Fruit fly (Drosophila melanogaster) whole organism, embryonic: ENCODE measurements around the gene OtopLc.
A peak's percentile ranks its signal among the peaks of the same experiment; 100 is the strongest.

Experiments used
- ATbp ChIP-seq: fragments of 200-800 bp; sonication (Bioruptor generic); optimal IDR thresholded peaks from 2 replicates; lab custom pipeline; 2017; ENCODE audit warnings: missing biosample characterization, mild to moderate bottlenecking, missing genetic modification characterization, missing genetic modification reagents
- Asciz ChIP-seq: fragments of 200-800 bp; sonication (Bioruptor generic); optimal IDR thresholded peaks from 2 replicates; lab custom pipeline; 2017; ENCODE audit warnings: missing biosample characterization, mild to moderate bottlenecking, missing genetic modification characterization, missing genetic modification reagents
- CG12769 ChIP-seq: fragments of 200-800 bp; sonication (Bioruptor generic); optimal IDR thresholded peaks from 2 replicates; lab custom pipeline; 2019; ENCODE audit warnings: missing biosample characterization, mild to moderate bottlenecking, missing genetic modification characterization, moderate library complexity
- CG13894 ChIP-seq: fragments of 200-800 bp; sonication (Bioruptor generic); optimal IDR thresholded peaks from 3 replicates; lab custom pipeline; 2018; ENCODE audit warnings: missing biosample characterization, mild to moderate bottlenecking, missing genetic modification characterization, moderate library complexity
- CG15601 ChIP-seq: fragments of 200-800 bp; sonication (Bioruptor generic); optimal IDR thresholded peaks from 3 replicates; lab custom pipeline; 2019; ENCODE audit warnings: missing biosample characterization, mild to moderate bottlenecking, missing genetic modification characterization, moderate library complexity
- CG17385 ChIP-seq: fragments of 200-800 bp; sonication (Bioruptor generic); optimal IDR thresholded peaks from 3 replicates; lab custom pipeline; 2018; ENCODE audit warnings: missing biosample characterization, mild to moderate bottlenecking, missing genetic modification characterization
- CG2120 ChIP-seq: fragments of 200-800 bp; sonication (Bioruptor generic); optimal IDR thresholded peaks from 3 replicates; lab custom pipeline; 2016; ENCODE audit warnings: missing biosample characterization, missing genetic modification characterization
- CG3065 ChIP-seq: fragments of 200-800 bp; sonication (Bioruptor generic); optimal IDR thresholded peaks from 2 replicates; lab custom pipeline; 2016; ENCODE audit warnings: missing biosample characterization, missing genetic modification characterization
- CG32532 ChIP-seq: fragments of 200-800 bp; sonication (Bioruptor generic); IDR thresholded peaks from 2 replicates; pipeline ENCODE4 v1.3.6; 2022; ENCODE audit warnings: missing biosample characterization, missing genetic modification characterization
- CG32767 ChIP-seq: fragments of 200-800 bp; sonication (Bioruptor generic); IDR thresholded peaks from 2 replicates; pipeline ENCODE4 v1.3.6; 2022; ENCODE audit warnings: missing biosample characterization, missing genetic modification characterization
- CG34376 ChIP-seq: fragments of 200-800 bp; sonication (Bioruptor generic); optimal IDR thresholded peaks from 2 replicates; lab custom pipeline; 2018; ENCODE audit warnings: missing biosample characterization, mild to moderate bottlenecking, missing genetic modification characterization
- CG4424 ChIP-seq: fragments of 200-800 bp; sonication (Bioruptor generic); optimal IDR thresholded peaks from 3 replicates; lab custom pipeline; 2016; ENCODE audit warnings: missing biosample characterization, missing genetic modification characterization
- CG4854 ChIP-seq: fragments of 200-800 bp; sonication (Bioruptor generic); optimal IDR thresholded peaks from 2 replicates; lab custom pipeline; 2016; ENCODE audit warnings: missing biosample characterization, missing genetic modification characterization, inconsistent platforms
- CG7271 ChIP-seq: fragments of 200-800 bp; sonication (Bioruptor generic); optimal IDR thresholded peaks from 2 replicates; lab custom pipeline; 2018; ENCODE audit warnings: missing biosample characterization, mild to moderate bottlenecking, missing genetic modification characterization, moderate library complexity
- CG7357 ChIP-seq: fragments of 200-800 bp; sonication (Bioruptor generic); IDR thresholded peaks from 3 replicates; pipeline ENCODE4 v1.3.6; 2022; ENCODE audit warnings: missing biosample characterization, missing genetic modification characterization
- CG7556 ChIP-seq: fragments of 200-800 bp; sonication (Bioruptor generic); optimal IDR thresholded peaks from 2 replicates; lab custom pipeline; 2017; ENCODE audit warnings: missing biosample characterization, mild to moderate bottlenecking, missing genetic modification characterization
- CG7987 ChIP-seq: fragments of 200-800 bp; sonication (Bioruptor generic); optimal IDR thresholded peaks from 2 replicates; lab custom pipeline; 2018; ENCODE audit warnings: missing biosample characterization, mild to moderate bottlenecking, missing genetic modification characterization, moderate library complexity
- CG8089 ChIP-seq: fragments of 200-800 bp; sonication (Bioruptor generic); optimal IDR thresholded peaks from 3 replicates; lab custom pipeline; 2016; ENCODE audit warnings: missing biosample characterization, missing genetic modification characterization
- CG9215 ChIP-seq: fragments of 200-800 bp; sonication (Bioruptor generic); IDR thresholded peaks from 2 replicates; pipeline ENCODE4 v1.3.6; 2022; ENCODE audit warnings: missing biosample characterization, missing genetic modification characterization
- CG9437 ChIP-seq: fragments of 200-800 bp; sonication (Bioruptor generic); optimal IDR thresholded peaks from 2 replicates; lab custom pipeline; 2018; ENCODE audit warnings: missing biosample characterization, mild to moderate bottlenecking, missing genetic modification characterization
- CG9727 ChIP-seq: fragments of 200-800 bp; sonication (Bioruptor generic); optimal IDR thresholded peaks from 3 replicates; lab custom pipeline; 2017; ENCODE audit warnings: missing biosample characterization, mild to moderate bottlenecking, missing genetic modification characterization
- Dfd ChIP-seq, 2 experiments: fragments of >200 bp; optimal IDR thresholded peaks; 2 replicates each; lab custom pipeline; 2017; ENCODE audit warnings: missing biosample characterization in 2 of 2, missing genetic modification characterization in 2 of 2
- HLH4C ChIP-seq: fragments of 200-800 bp; sonication (Bioruptor generic); IDR thresholded peaks from 3 replicates; pipeline ENCODE4 v1.3.6; 2022; ENCODE audit warnings: missing biosample characterization, missing genetic modification characterization; ENCODE audit not compliant: partially characterized antibody
- Hey ChIP-seq: fragments of 200-800 bp; sonication (Bioruptor generic); optimal IDR thresholded peaks from 3 replicates; lab custom pipeline; 2018; ENCODE audit warnings: missing biosample characterization, mild to moderate bottlenecking, missing genetic modification characterization
- Kr ChIP-seq: fragments of 200-800 bp; sonication (Bioruptor generic); optimal IDR thresholded peaks from 2 replicates; lab custom pipeline; 2017; ENCODE audit warnings: missing biosample characterization, mild to moderate bottlenecking, missing genetic modification characterization
- MESR4 ChIP-seq: fragments of 200-800 bp; sonication (Bioruptor generic); optimal IDR thresholded peaks from 2 replicates; lab custom pipeline; 2018; ENCODE audit warnings: missing biosample characterization, mild to moderate bottlenecking, missing genetic modification characterization, moderate library complexity
- Max ChIP-seq: fragments of 200-800 bp; sonication (Bioruptor generic); optimal IDR thresholded peaks from 2 replicates; lab custom pipeline; 2016; ENCODE audit warnings: missing biosample characterization, mild to moderate bottlenecking, missing genetic modification characterization
- Optix ChIP-seq: fragments of 200-800 bp; sonication (Bioruptor generic); IDR thresholded peaks from 3 replicates; pipeline ENCODE4 v1.3.6; 2022; ENCODE audit warnings: missing biosample characterization, missing genetic modification characterization
- Taf1 ChIP-seq: fragments of 200-800 bp; sonication (Bioruptor generic); IDR thresholded peaks from 2 replicates; pipeline ENCODE4 v1.3.6; 2022; ENCODE audit warnings: missing biosample characterization, missing genetic modification characterization
- bbx ChIP-seq: fragments of 200-800 bp; sonication (Bioruptor generic); IDR thresholded peaks from 2 replicates; pipeline ENCODE4 v1.3.6; 2022; ENCODE audit warnings: missing biosample characterization, missing genetic modification characterization; ENCODE audit not compliant: partially characterized antibody
- bigmax ChIP-seq: fragments of 200-800 bp; sonication (Bioruptor generic); optimal IDR thresholded peaks from 2 replicates; lab custom pipeline; 2018; ENCODE audit warnings: missing biosample characterization, mild to moderate bottlenecking, missing genetic modification characterization
- chif ChIP-seq, 2 experiments: fragments of 200-800 bp; sonication (Bioruptor generic); optimal IDR thresholded peaks; 3 replicates each; lab custom pipeline; 2016; ENCODE audit warnings: missing biosample characterization in 2 of 2, missing genetic modification characterization in 2 of 2
- crol ChIP-seq: fragments of 200-800 bp; sonication (Bioruptor generic); IDR thresholded peaks from 2 replicates; pipeline ENCODE4 v1.3.6; 2022; ENCODE audit warnings: missing biosample characterization, missing genetic modification characterization
- dmrt11E ChIP-seq: fragments of 200-800 bp; sonication (Bioruptor generic); optimal IDR thresholded peaks from 3 replicates; lab custom pipeline; 2018; ENCODE audit warnings: missing biosample characterization, mild to moderate bottlenecking, missing genetic modification characterization, moderate library complexity
- dpn ChIP-seq, 2 experiments: fragments of 200-800 bp; sonication (Bioruptor generic); optimal IDR thresholded peaks; 3 replicates each; lab custom pipeline; 2016; ENCODE audit warnings: missing biosample characterization in 2 of 2, missing genetic modification characterization in 2 of 2
- ewg ChIP-seq: fragments of 200-800 bp; sonication (Bioruptor generic); optimal IDR thresholded peaks from 3 replicates; lab custom pipeline; 2017; ENCODE audit warnings: mild to moderate bottlenecking, missing biosample characterization, missing genetic modification reagents, missing genetic modification characterization
- eyg ChIP-seq: fragments of 200-800 bp; sonication (Bioruptor generic); optimal IDR thresholded peaks from 3 replicates; lab custom pipeline; 2016; ENCODE audit warnings: missing biosample characterization, missing genetic modification characterization
- fd3F ChIP-seq: fragments of 200-800 bp; sonication (Bioruptor generic); optimal IDR thresholded peaks from 2 replicates; lab custom pipeline; 2018; ENCODE audit warnings: missing biosample characterization, mild to moderate bottlenecking, missing genetic modification characterization, moderate library complexity
- fd96Cb ChIP-seq: fragments of 200-800 bp; sonication (Bioruptor generic); optimal IDR thresholded peaks from 2 replicates; lab custom pipeline; 2018; ENCODE audit warnings: missing biosample characterization, mild to moderate bottlenecking, missing genetic modification characterization, moderate library complexity
- gcm2 ChIP-seq: fragments of 200-800 bp; sonication (Bioruptor generic); optimal IDR thresholded peaks from 2 replicates; lab custom pipeline; 2016; ENCODE audit warnings: missing biosample characterization, missing genetic modification characterization
- her ChIP-seq: fragments of 200-800 bp; sonication (Bioruptor generic); optimal IDR thresholded peaks from 2 replicates; lab custom pipeline; 2016; ENCODE audit warnings: missing biosample characterization, missing genetic modification characterization
- hkb ChIP-seq, 2 experiments: fragments of 200-800 bp in 1 of 2; fragments of >200 bp in 1 of 2; sonication (Bioruptor generic) in 1 of 2; IDR thresholded peaks in 1 of 2; optimal IDR thresholded peaks in 1 of 2; 2 replicates each; pipeline versions ENCODE4 v1.3.6 to Lab custom; 2017 to 2022; ENCODE audit warnings: missing biosample characterization in 1 of 2, missing genetic modification characterization in 1 of 2
- kah ChIP-seq: fragments of 200-800 bp; sonication (Bioruptor generic); optimal IDR thresholded peaks from 2 replicates; lab custom pipeline; 2018; ENCODE audit warnings: missing biosample characterization, mild to moderate bottlenecking, missing genetic modification characterization
- nmo ChIP-seq: fragments of 200-800 bp; sonication (Bioruptor generic); optimal IDR thresholded peaks from 2 replicates; lab custom pipeline; 2018; ENCODE audit warnings: missing biosample characterization, mild to moderate bottlenecking, missing genetic modification characterization, moderate library complexity
- sc ChIP-seq, 3 experiments: fragments of >200 bp in 2 of 3; fragments of 200-800 bp in 1 of 3; sonication (Bioruptor generic) in 1 of 3; optimal IDR thresholded peaks; 2 replicates in 2 of 3; 3 replicates in 1 of 3; lab custom pipeline; 2017; ENCODE audit warnings: mild to moderate bottlenecking in 1 of 3, missing biosample characterization in 1 of 3, missing genetic modification characterization in 1 of 3, missing genetic modification reagents in 1 of 3
- so ChIP-seq: fragments of 200-800 bp; sonication (Bioruptor generic); IDR thresholded peaks from 3 replicates; pipeline ENCODE4 v1.3.6; 2022; ENCODE audit warnings: missing biosample characterization, missing genetic modification characterization
- sr ChIP-seq: fragments of 200-800 bp; sonication (Bioruptor generic); IDR thresholded peaks from 3 replicates; pipeline ENCODE4 v1.3.6; 2022; ENCODE audit warnings: missing biosample characterization, missing genetic modification characterization
- zen ChIP-seq: fragments of 200-800 bp; sonication (Bioruptor generic); optimal IDR thresholded peaks from 3 replicates; lab custom pipeline; 2018; ENCODE audit warnings: missing biosample characterization, mild to moderate bottlenecking, missing genetic modification characterization, moderate library complexity

Gene OtopLc

DNA sequence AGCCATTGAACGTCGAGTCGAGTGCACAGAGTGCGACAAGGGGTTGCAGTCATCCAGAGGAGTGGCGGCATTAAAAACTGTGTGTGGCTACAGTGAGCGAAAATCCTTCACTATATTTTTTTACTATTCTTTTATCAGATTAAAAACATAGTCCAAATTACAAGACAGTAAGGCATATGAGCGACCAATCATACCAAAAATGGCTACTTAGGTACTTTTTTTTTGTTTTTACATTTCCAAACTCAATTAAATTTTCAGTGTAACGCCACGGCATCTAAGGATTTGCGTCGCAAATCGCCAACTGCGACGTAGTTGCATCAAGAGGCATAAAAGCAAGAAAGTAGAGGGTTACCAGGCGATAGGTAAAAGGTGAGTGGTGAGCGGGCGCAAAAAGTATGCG is 23.6 kb downstream of the OtopLc start (continued):
- TF ChIP-seq Optix (GFP tag; lab: Robert Waterston, UW), result peak; percentile 36; the same call in 1 of the 3 replicates
- TF ChIP-seq CG32767 (GFP tag; lab: Robert Waterston, UW), result peak; percentile 62
- TF ChIP-seq Max (GFP tag; lab: Kevin White, UChicago), result no peak
- no peak for TF ChIP-seq gcm2 (GFP tag; lab: Kevin White, UChicago)
- TF ChIP-seq Kr (GFP tag; lab: Kevin White, UChicago), result no peak
- 0 out of 3 replicates have a peak, but pooled peaks have one; percentile 42 for TF ChIP-seq CG7357 (GFP tag; lab: Robert Waterston, UW)
- TF ChIP-seq CG17385 (GFP tag; lab: Kevin White, UChicago), result peak; percentile 4
- no peak for TF ChIP-seq crol (GFP tag; lab: Robert Waterston, UW)
- no peak for TF ChIP-seq CG13894 (tag; lab: Kevin White, UChicago)
- no peak for TF ChIP-seq fd3F
- TF ChIP-seq chif (GFP tag; optimal IDR thresholded peaks at IDR 0.05; lab: Kevin White, UChicago), result peak in 1 of 2 experiments; percentile 47
- peak; percentile 19 for TF ChIP-seq zen (tag; lab: Kevin White, UChicago)
- TF ChIP-seq CG15601 (tag; lab: Kevin White, UChicago), result peak; percentile 37
- TF ChIP-seq CG4424 (GFP tag; lab: Kevin White, UChicago), result peak; percentile 15

DNA sequence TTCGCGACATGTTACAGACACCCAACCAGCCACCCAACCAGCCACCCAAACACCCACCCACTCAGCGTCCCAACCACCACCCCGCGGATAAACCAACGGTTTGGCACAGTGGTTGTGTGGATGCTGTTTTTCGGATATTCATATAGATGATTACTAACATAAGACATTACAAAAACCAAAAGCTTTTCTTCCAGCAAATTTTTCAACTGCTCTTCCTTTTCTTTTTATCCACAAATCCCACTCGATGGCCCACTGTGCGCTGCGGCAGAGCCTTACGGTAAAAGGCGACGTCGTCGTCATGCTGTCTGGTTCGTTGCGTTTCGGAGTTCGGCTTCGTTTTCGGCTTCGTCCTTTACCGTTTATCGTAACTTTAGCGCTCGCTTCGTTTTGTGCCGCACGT is 24.1 kb downstream of the OtopLc start:
- TF ChIP-seq ATbp (GFP tag; lab: Kevin White, UChicago), result peak; percentile 48
- no peak for TF ChIP-seq bigmax
- peak; percentile 25 to 27 for TF ChIP-seq dpn (GFP tag; optimal IDR thresholded peaks at IDR 0.05; lab: Kevin White, UChicago)
- peak; percentile 37; the same call in 1 of the 2 replicates for TF ChIP-seq Taf1 (GFP tag; lab: Robert Waterston, UW)
- no peak for TF ChIP-seq CG7987 (GFP tag; lab: Kevin White, UChicago)
- TF ChIP-seq ewg, result peak; percentile 17
- TF ChIP-seq sc (optimal IDR thresholded peaks at IDR 0.05; lab: Kevin White, UChicago), result no peak
- no peak for TF ChIP-seq sc (GFP tag; optimal IDR thresholded peaks at IDR 0.05; lab: Kevin White, UChicago)
- TF ChIP-seq CG2120, result peak; percentile 68
- TF ChIP-seq Hey, result no peak
- no peak for TF ChIP-seq CG9437
- TF ChIP-seq CG3065, result no peak
- TF ChIP-seq eyg (GFP tag; lab: Kevin White, UChicago), result peak; percentile 29
- peak; percentile 42 for TF ChIP-seq CG9727
- TF ChIP-seq dmrt11E (tag; lab: Kevin White, UChicago), result peak; percentile 53
- TF ChIP-seq sr (GFP tag; lab: Robert Waterston, UW), result no peak
- no peak for TF ChIP-seq Dfd (GFP tag; optimal IDR thresholded peaks at IDR 0.05; lab: Kevin White, UChicago)
- peak; percentile 18 for TF ChIP-seq CG34376 (GFP tag; lab: Kevin White, UChicago)
- no peak; the same call in 2 of the 3 replicates for TF ChIP-seq so (GFP tag; lab: Robert Waterston, UW)
- peak; percentile 19 for TF ChIP-seq Asciz (GFP tag; lab: Kevin White, UChicago)
- peak; percentile 75 for TF ChIP-seq CG32532
- no peak for TF ChIP-seq kah (GFP tag; lab: Kevin White, UChicago)
- peak; percentile 48 for TF ChIP-seq nmo
- TF ChIP-seq hkb (optimal IDR thresholded peaks at IDR 0.05; lab: Kevin White, UChicago), result no peak
- peak; percentile 69 for TF ChIP-seq hkb (GFP tag; IDR thresholded peaks at IDR 0.05; lab: Robert Waterston, UW)
- TF ChIP-seq CG7271 (tag; lab: Kevin White, UChicago), result no peak
- no peak for TF ChIP-seq CG12769 (tag; lab: Kevin White, UChicago)
- TF ChIP-seq CG7556, result peak; percentile 63
- TF ChIP-seq fd96Cb (tag; lab: Kevin White, UChicago), result peak; percentile 49
- TF ChIP-seq CG8089 (GFP tag; lab: Kevin White, UChicago), result peak; percentile 15
- TF ChIP-seq chif (GFP tag; optimal IDR thresholded peaks at IDR 0.05; lab: Kevin White, UChicago), result peak; percentile 53 to 60
- TF ChIP-seq HLH4C (GFP tag; lab: Robert Waterston, UW), result no peak
- TF ChIP-seq bbx (GFP tag; lab: Robert Waterston, UW), result no peak
- no peak for TF ChIP-seq CG4854 (GFP tag; lab: Kevin White, UChicago)
- no peak for TF ChIP-seq MESR4 (GFP tag; lab: Kevin White, UChicago)
- peak; percentile 50; the same call in 1 of the 2 replicates for TF ChIP-seq CG9215 (GFP tag; lab: Robert Waterston, UW)
- TF ChIP-seq her (GFP tag; lab: Kevin White, UChicago), result peak; percentile 48
